Worm (Caenorhabditis elegans) whole organism, L2 larva: Measurements from ENCODE around the gene math-28.

Source experiments
- F13H6.1 ChIP-seq: sonication (generic microtip); optimal IDR thresholded peaks from 2 replicates; lab custom pipeline; 2016; ENCODE audit warnings: missing genetic modification characterization, missing compliant biosample characterization
- aly-2 ChIP-seq: fragments of 150-350 bp; optimal IDR thresholded peaks from 2 replicates; lab custom pipeline; 2014; ENCODE audit warnings: missing biosample characterization, missing genetic modification characterization
- ama-1 ChIP-seq: fragments of 150-350 bp; optimal IDR thresholded peaks from 2 replicates; lab custom pipeline; 2018; ENCODE audit warnings: inconsistent platforms
- fos-1 ChIP-seq: fragments of 150-350 bp; optimal IDR thresholded peaks from 2 replicates; lab custom pipeline; 2014; ENCODE audit warnings: missing biosample characterization, missing genetic modification characterization
- lin-11 ChIP-seq: fragments of 150-350 bp; sonication (generic microtip); optimal IDR thresholded peaks from 2 replicates; lab custom pipeline; 2014; ENCODE audit warnings: missing biosample characterization, missing genetic modification characterization, inconsistent platforms, mixed read lengths
- lin-39 ChIP-seq: fragments of 150-350 bp; optimal IDR thresholded peaks from 2 replicates; lab custom pipeline; 2014; ENCODE audit warnings: missing biosample characterization, missing genetic modification reagents, missing genetic modification characterization
- snpc-4 ChIP-seq: fragments of 150-350 bp; optimal IDR thresholded peaks from 2 replicates; lab custom pipeline; 2014; ENCODE audit warnings: missing biosample characterization, missing genetic modification characterization
- unc-62 ChIP-seq: fragments of 150-350 bp; optimal IDR thresholded peaks from 2 replicates; lab custom pipeline; 2014; ENCODE audit warnings: missing biosample characterization, missing genetic modification reagents, missing genetic modification characterization

DNA sequence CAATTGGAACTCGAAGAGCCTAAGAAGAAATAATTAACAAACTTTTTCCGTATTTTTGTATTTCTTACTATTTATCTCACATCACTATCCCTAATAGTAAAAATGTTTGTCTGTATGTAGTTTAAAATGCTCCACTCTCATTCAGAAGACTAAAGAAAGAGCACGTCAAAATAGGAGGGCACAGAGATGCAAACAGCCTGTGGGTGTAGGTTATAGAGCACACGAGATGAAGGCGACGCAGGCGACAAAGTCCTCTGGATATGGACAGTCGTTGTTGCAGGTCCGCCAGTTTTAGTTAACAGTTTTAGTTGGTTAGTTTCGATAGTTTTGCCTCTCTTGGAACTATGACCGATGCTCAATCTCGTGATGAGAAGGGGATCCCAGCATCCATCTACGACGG lies 31.2 kb upstream of the math-28 start, which contains the start of gene ceh-82:
- TF ChIP-seq lin-39, result no peak
- TF ChIP-seq fos-1 (tag; lab: Kevin White, UChicago), result no peak
- no peak for TF ChIP-seq snpc-4 (tag; lab: Kevin White, UChicago)
- TF ChIP-seq aly-2 (tag; lab: Kevin White, UChicago), result no peak
- TF ChIP-seq unc-62 (GFP tag; lab: Kevin White, UChicago), result no peak
- no peak for TF ChIP-seq lin-11 (tag; lab: Kevin White, UChicago)
- TF ChIP-seq F13H6.1, result no peak
- TF ChIP-seq ama-1 (lab: Kevin White, UChicago), result no peak
